Fruit fly (Drosophila melanogaster) whole organism, embryonic: Measurements from ENCODE around the gene CG32857.

Experiments
- Aef1 ChIP-seq: fragments of 200-800 bp; sonication (Bioruptor generic); IDR thresholded peaks from 3 replicates; pipeline ENCODE4 v1.3.6; 2022; ENCODE audit warnings: missing biosample characterization, missing genetic modification characterization
- Bgb ChIP-seq: fragments of 200-800 bp; sonication (Bioruptor generic); IDR thresholded peaks from 2 replicates; pipeline ENCODE4 v1.3.6; 2022; ENCODE audit warnings: missing biosample characterization, missing genetic modification characterization; ENCODE audit not compliant: partially characterized antibody
- CG10267 ChIP-seq: fragments of 200-800 bp; sonication (Bioruptor generic); optimal IDR thresholded peaks from 2 replicates; lab custom pipeline; 2018; ENCODE audit warnings: missing biosample characterization, mild to moderate bottlenecking, missing genetic modification characterization, moderate library complexity
- CG11085 ChIP-seq: fragments of 200-800 bp; sonication (Bioruptor generic); IDR thresholded peaks from 2 replicates; pipeline ENCODE4 v1.3.6; 2022; ENCODE audit warnings: missing biosample characterization, missing genetic modification characterization
- CG11504 ChIP-seq: fragments of 200-800 bp; sonication (Bioruptor generic); optimal IDR thresholded peaks from 3 replicates; lab custom pipeline; 2019; ENCODE audit warnings: missing biosample characterization, mild to moderate bottlenecking, missing genetic modification characterization, moderate library complexity
- CG12236 ChIP-seq: fragments of 200-800 bp; sonication (Bioruptor generic); optimal IDR thresholded peaks from 2 replicates; lab custom pipeline; 2016; ENCODE audit warnings: missing biosample characterization, missing genetic modification characterization
- CG12942 ChIP-seq: fragments of 200-800 bp; sonication (Bioruptor generic); optimal IDR thresholded peaks from 3 replicates; lab custom pipeline; 2016; ENCODE audit warnings: missing biosample characterization, missing genetic modification characterization
- CG13775 ChIP-seq: fragments of 200-800 bp; sonication (Bioruptor generic); optimal IDR thresholded peaks from 3 replicates; lab custom pipeline; 2017; ENCODE audit warnings: missing biosample characterization, mild to moderate bottlenecking, missing genetic modification characterization
- CG1647 ChIP-seq: fragments of 200-800 bp; sonication (Bioruptor generic); optimal IDR thresholded peaks from 3 replicates; lab custom pipeline; 2016; ENCODE audit warnings: missing biosample characterization, missing genetic modification characterization
- CG17829 ChIP-seq: fragments of 200-800 bp; optimal IDR thresholded peaks from 2 replicates; lab custom pipeline; 2019; ENCODE audit warnings: missing biosample characterization, mild to moderate bottlenecking, missing genetic modification characterization, moderate library complexity
- CG18476 ChIP-seq: fragments of 200-800 bp; sonication (Bioruptor generic); optimal IDR thresholded peaks from 2 replicates; lab custom pipeline; 2016; ENCODE audit warnings: missing biosample characterization, mild to moderate bottlenecking, missing genetic modification characterization
- CG18764 ChIP-seq: fragments of 200-800 bp; sonication (Bioruptor generic); optimal IDR thresholded peaks from 3 replicates; lab custom pipeline; 2016; ENCODE audit warnings: missing biosample characterization, missing genetic modification characterization
- CG2678 ChIP-seq: fragments of 200-800 bp; sonication (Bioruptor generic); optimal IDR thresholded peaks from 3 replicates; lab custom pipeline; 2019; ENCODE audit warnings: missing biosample characterization, mild to moderate bottlenecking, missing genetic modification characterization, moderate library complexity
- CG2889 ChIP-seq: fragments of 200-800 bp; sonication (Bioruptor generic); IDR thresholded peaks from 3 replicates; pipeline ENCODE4 v1.3.6; 2022; ENCODE audit warnings: missing biosample characterization, missing genetic modification characterization
- CG33557 ChIP-seq: fragments of 200-800 bp; sonication (Bioruptor generic); optimal IDR thresholded peaks from 2 replicates; lab custom pipeline; 2019; ENCODE audit warnings: missing biosample characterization, mild to moderate bottlenecking, missing genetic modification characterization, moderate library complexity
- CG4820 ChIP-seq: fragments of 200-800 bp; sonication (Bioruptor generic); optimal IDR thresholded peaks from 3 replicates; lab custom pipeline; 2016; ENCODE audit warnings: missing biosample characterization, missing genetic modification characterization
- CG5245 ChIP-seq: fragments of 200-800 bp; sonication (Bioruptor generic); optimal IDR thresholded peaks from 3 replicates; lab custom pipeline; 2016; ENCODE audit warnings: missing biosample characterization, missing genetic modification characterization
- CG8924 ChIP-seq: fragments of 200-800 bp; optimal IDR thresholded peaks from 3 replicates; lab custom pipeline; 2019; ENCODE audit warnings: missing biosample characterization, mild to moderate bottlenecking, missing genetic modification characterization, moderate library complexity
- D19A ChIP-seq: fragments of 200-800 bp; optimal IDR thresholded peaks from 3 replicates; lab custom pipeline; 2019; ENCODE audit warnings: missing biosample characterization, mild to moderate bottlenecking, missing genetic modification characterization, moderate library complexity
- Dek ChIP-seq: fragments of 200-800 bp; sonication (Bioruptor generic); optimal IDR thresholded peaks from 3 replicates; lab custom pipeline; 2019; ENCODE audit warnings: missing biosample characterization, mild to moderate bottlenecking, missing genetic modification characterization, moderate library complexity
- Dip2 ChIP-seq: fragments of 200-800 bp; sonication (Bioruptor generic); IDR thresholded peaks from 2 replicates; pipeline ENCODE4 v1.3.6; 2022; ENCODE audit warnings: missing biosample characterization, missing genetic modification characterization
- Doc2 ChIP-seq: fragments of 200-800 bp; sonication (Bioruptor generic); IDR thresholded peaks from 2 replicates; pipeline ENCODE4 v1.3.6; 2022; ENCODE audit warnings: missing biosample characterization, missing genetic modification characterization
- Hmx ChIP-seq: fragments of 200-800 bp; sonication (Bioruptor generic); optimal IDR thresholded peaks from 2 replicates; lab custom pipeline; 2016; ENCODE audit warnings: missing biosample characterization, missing genetic modification characterization
- Hr78 ChIP-seq, 2 experiments: fragments of 200-800 bp in 1 of 2; fragments of >200 bp in 1 of 2; sonication (Bioruptor generic) in 1 of 2; optimal IDR thresholded peaks; 2 replicates each; lab custom pipeline; 2017 to 2019; ENCODE audit warnings: missing biosample characterization in 2 of 2, missing genetic modification characterization in 2 of 2, mild to moderate bottlenecking in 1 of 2, moderate library complexity in 1 of 2
- Lhr ChIP-seq: fragments of 200-800 bp; sonication (Bioruptor generic); optimal IDR thresholded peaks from 3 replicates; lab custom pipeline; 2017; ENCODE audit warnings: mild to moderate bottlenecking, missing biosample characterization, missing genetic modification reagents, missing genetic modification characterization
- Myb ChIP-seq: fragments of 200-800 bp; sonication (Bioruptor generic); optimal IDR thresholded peaks from 2 replicates; lab custom pipeline; 2016; ENCODE audit warnings: missing biosample characterization, missing genetic modification characterization
- NC2β ChIP-seq: fragments of 200-800 bp; sonication (Bioruptor generic); optimal IDR thresholded peaks from 2 replicates; lab custom pipeline; 2016; ENCODE audit warnings: missing biosample characterization, missing genetic modification characterization
- Nf-YB ChIP-seq: fragments of 200-800 bp; sonication (Bioruptor generic); optimal IDR thresholded peaks from 3 replicates; lab custom pipeline; 2019; ENCODE audit warnings: missing biosample characterization, mild to moderate bottlenecking, missing genetic modification characterization, moderate library complexity
- NfI ChIP-seq: fragments of 200-800 bp; sonication (Bioruptor generic); optimal IDR thresholded peaks from 3 replicates; lab custom pipeline; 2018; ENCODE audit warnings: missing biosample characterization, mild to moderate bottlenecking, missing genetic modification characterization, moderate library complexity
- Oaz ChIP-seq: fragments of 200-800 bp; sonication (Bioruptor generic); IDR thresholded peaks from 2 replicates; pipeline ENCODE4 v1.3.6; 2022; ENCODE audit warnings: missing biosample characterization, missing genetic modification characterization
- PHDP ChIP-seq: fragments of 200-800 bp; sonication (Bioruptor generic); optimal IDR thresholded peaks from 3 replicates; lab custom pipeline; 2018; ENCODE audit warnings: missing biosample characterization, mild to moderate bottlenecking, missing genetic modification characterization, moderate library complexity
- Sry-δ ChIP-seq: fragments of 200-800 bp; sonication (Bioruptor generic); optimal IDR thresholded peaks from 2 replicates; lab custom pipeline; 2016; ENCODE audit warnings: missing biosample characterization, missing genetic modification characterization
- abd-A ChIP-seq: fragments of 200-800 bp; sonication (Bioruptor generic); optimal IDR thresholded peaks from 3 replicates; lab custom pipeline; 2019; ENCODE audit warnings: missing biosample characterization, mild to moderate bottlenecking, missing genetic modification characterization, moderate library complexity
- az2 ChIP-seq: fragments of 200-800 bp; sonication (Bioruptor generic); optimal IDR thresholded peaks from 3 replicates; lab custom pipeline; 2016; ENCODE audit warnings: missing biosample characterization, missing genetic modification characterization
- chif ChIP-seq, 2 experiments: fragments of 200-800 bp; sonication (Bioruptor generic); optimal IDR thresholded peaks; 3 replicates each; lab custom pipeline; 2016; ENCODE audit warnings: missing biosample characterization in 2 of 2, missing genetic modification characterization in 2 of 2
- grau ChIP-seq: fragments of 200-800 bp; optimal IDR thresholded peaks from 3 replicates; lab custom pipeline; 2019; ENCODE audit warnings: missing biosample characterization, mild to moderate bottlenecking, missing genetic modification characterization, moderate library complexity
- gsb-n ChIP-seq: fragments of 200-800 bp; sonication (Bioruptor generic); optimal IDR thresholded peaks from 3 replicates; lab custom pipeline; 2018; ENCODE audit warnings: missing biosample characterization, mild to moderate bottlenecking, missing genetic modification characterization
- hbn ChIP-seq: fragments of 200-800 bp; sonication (Bioruptor generic); IDR thresholded peaks from 2 replicates; pipeline ENCODE4 v1.3.6; 2022; ENCODE audit warnings: missing biosample characterization, missing genetic modification characterization; ENCODE audit not compliant: partially characterized antibody
- lab ChIP-seq: fragments of 200-800 bp; sonication (Bioruptor generic); optimal IDR thresholded peaks from 3 replicates; lab custom pipeline; 2017; ENCODE audit warnings: missing biosample characterization, missing genetic modification characterization, mild to moderate bottlenecking, moderate library complexity, missing genetic modification reagents
- lbe ChIP-seq: fragments of 200-800 bp; sonication (Bioruptor generic); optimal IDR thresholded peaks from 2 replicates; lab custom pipeline; 2016; ENCODE audit warnings: missing biosample characterization, mild to moderate bottlenecking, missing genetic modification characterization
- mirr ChIP-seq: fragments of 200-800 bp; sonication (Bioruptor generic); optimal IDR thresholded peaks from 3 replicates; lab custom pipeline; 2018; ENCODE audit warnings: missing biosample characterization, mild to moderate bottlenecking, missing genetic modification characterization
- otp ChIP-seq: fragments of 200-800 bp; sonication (Bioruptor generic); IDR thresholded peaks from 3 replicates; pipeline ENCODE4, ENCODE4 v1.3.6; 2022; ENCODE audit warnings: missing biosample characterization, missing genetic modification characterization
- pb ChIP-seq: fragments of 200-800 bp; sonication (Bioruptor generic); optimal IDR thresholded peaks from 3 replicates; lab custom pipeline; 2016; ENCODE audit warnings: missing biosample characterization, missing genetic modification characterization
- ranshi ChIP-seq: fragments of 200-800 bp; sonication (Bioruptor generic); IDR thresholded peaks from 2 replicates; pipeline ENCODE4 v1.3.6; 2022; ENCODE audit warnings: missing biosample characterization, missing genetic modification characterization
- schlank ChIP-seq: fragments of 200-800 bp; sonication (Bioruptor generic); optimal IDR thresholded peaks from 2 replicates; lab custom pipeline; 2018; ENCODE audit warnings: missing biosample characterization, mild to moderate bottlenecking, missing genetic modification characterization
- shn ChIP-seq: fragments of 200-800 bp; sonication (Bioruptor generic); optimal IDR thresholded peaks from 3 replicates; lab custom pipeline; 2016; ENCODE audit warnings: missing biosample characterization, missing genetic modification characterization
- sr ChIP-seq: fragments of 200-800 bp; sonication (Bioruptor generic); IDR thresholded peaks from 3 replicates; pipeline ENCODE4 v1.3.6; 2022; ENCODE audit warnings: missing biosample characterization, missing genetic modification characterization
- tgo ChIP-seq: fragments of 200-800 bp; sonication (Bioruptor generic); IDR thresholded peaks from 3 replicates; pipeline ENCODE4 v1.3.6; 2022; ENCODE audit warnings: missing biosample characterization, missing genetic modification characterization
- trem ChIP-seq: fragments of 200-800 bp; optimal IDR thresholded peaks from 3 replicates; lab custom pipeline; 2019; ENCODE audit warnings: missing biosample characterization, mild to moderate bottlenecking, missing genetic modification characterization, moderate library complexity
- ttk ChIP-seq: fragments of 200-800 bp; sonication (Bioruptor generic); IDR thresholded peaks from 2 replicates; pipeline ENCODE4 v2.1.2; 2022; ENCODE audit warnings: missing biosample characterization, missing genetic modification characterization
- twi ChIP-seq: fragments of 200-800 bp; optimal IDR thresholded peaks from 2 replicates; lab custom pipeline; 2019; ENCODE audit warnings: missing biosample characterization, mild to moderate bottlenecking, missing genetic modification characterization, moderate library complexity

The CG32857 gene

dm6 chrX:21631452-21631851 is 14.0 kb upstream of the CG32857 start (continued):
- TF ChIP-seq Hmx (GFP tag; lab: Kevin White, UChicago) (no peak), Aef1 (GFP tag; lab: Robert Waterston, UW) (peak; percentile 47; the same call in 2 of the 3 replicates), hbn (GFP tag; lab: Robert Waterston, UW) (no peak), D19A (peak; percentile 76), CG11085 (GFP tag; lab: Robert Waterston, UW) (no peak), Myb (GFP tag; lab: Kevin White, UChicago) (peak; percentile 38), CG12942 (GFP tag; lab: Kevin White, UChicago) (peak; percentile 48), shn (GFP tag; lab: Kevin White, UChicago) (peak; percentile 58), Dip2 (GFP tag; lab: Robert Waterston, UW) (no peak), Hr78 (GFP tag; optimal IDR thresholded peaks at IDR 0.05; lab: Kevin White, UChicago) (peak in 1 of 2 experiments; percentile 15), CG18764 (GFP tag; lab: Kevin White, UChicago) (peak; percentile 57), abd-A (no peak), Oaz (GFP tag; lab: Robert Waterston, UW) (no peak), tgo (GFP tag; lab: Robert Waterston, UW) (peak; percentile 47; the same call in 1 of the 3 replicates), pb (GFP tag; lab: Kevin White, UChicago) (peak; percentile 45), CG18476 (GFP tag; lab: Kevin White, UChicago) (peak; percentile 59), CG5245 (GFP tag; lab: Kevin White, UChicago) (peak; percentile 59), grau (tag; lab: Kevin White, UChicago) (peak; percentile 76), NfI (GFP tag; lab: Kevin White, UChicago) (peak; percentile 67), schlank (peak; percentile 26), CG10267 (tag; lab: Kevin White, UChicago) (peak; percentile 77), CG2678 (tag; lab: Kevin White, UChicago) (peak; percentile 84), Lhr (peak; percentile 21), NC2β (peak; percentile 70), chif (GFP tag; optimal IDR thresholded peaks at IDR 0.05; lab: Kevin White, UChicago) (peak; percentile 64 to 75), CG33557 (peak; percentile 74), CG17829 (tag; lab: Kevin White, UChicago) (peak; percentile 78), Sry-δ (peak; percentile 16), ranshi (peak; percentile 64; the same call in 1 of the 2 replicates), ttk (GFP tag; lab: Robert Waterston, UW) (no peak; the same call in 1 of the 2 replicates), CG13775 (GFP tag; lab: Kevin White, UChicago) (peak; percentile 60), CG12236 (GFP tag; lab: Kevin White, UChicago) (peak; percentile 45), Doc2 (no peak), CG4820 (GFP tag; lab: Kevin White, UChicago) (peak; percentile 74), gsb-n (tag; lab: Kevin White, UChicago) (peak; percentile 67), lbe (peak; percentile 32), otp (no peak), twi (peak; percentile 67), CG11504 (tag; lab: Kevin White, UChicago) (peak; percentile 79), trem (tag; lab: Kevin White, UChicago) (peak; percentile 74), PHDP (tag; lab: Kevin White, UChicago) (peak; percentile 81), Nf-YB (peak; percentile 67), mirr (GFP tag; lab: Kevin White, UChicago) (no peak), CG2889 (GFP tag; lab: Robert Waterston, UW) (no peak), az2 (GFP tag; lab: Kevin White, UChicago) (peak; percentile 70), CG8924 (tag; lab: Kevin White, UChicago) (peak; percentile 73), lab (GFP tag; lab: Kevin White, UChicago) (peak; percentile 69), Dek (tag; lab: Kevin White, UChicago) (peak; percentile 32), CG1647 (GFP tag; lab: Kevin White, UChicago) (no peak), Bgb (GFP tag; lab: Robert Waterston, UW) (no peak), sr (GFP tag; lab: Robert Waterston, UW) (no peak)
